Fruit fly (Drosophila melanogaster) whole organism, embryonic: Measurements from ENCODE around the gene Sirup.
A peak's percentile ranks its signal among the peaks of the same experiment; 100 is the strongest.

Source experiments
- Antp ChIP-seq: fragments of 200-800 bp; sonication (Bioruptor generic); optimal IDR thresholded peaks from 3 replicates; lab custom pipeline; 2016; ENCODE audit warnings: missing biosample characterization, missing genetic modification characterization
- Blimp-1 ChIP-seq: fragments of 200-800 bp; sonication (Bioruptor generic); optimal IDR thresholded peaks from 3 replicates; lab custom pipeline; 2018; ENCODE audit warnings: missing biosample characterization, missing genetic modification characterization, mild to moderate bottlenecking, moderate library complexity, missing genetic modification reagents
- CG10959 ChIP-seq: fragments of 200-800 bp; sonication (Bioruptor generic); IDR thresholded peaks from 2 replicates; pipeline ENCODE4 v1.3.6; 2022; ENCODE audit warnings: missing biosample characterization, missing genetic modification characterization
- CG11085 ChIP-seq: fragments of 200-800 bp; sonication (Bioruptor generic); IDR thresholded peaks from 2 replicates; pipeline ENCODE4 v1.3.6; 2022; ENCODE audit warnings: missing biosample characterization, missing genetic modification characterization
- CG12104 ChIP-seq: fragments of 200-800 bp; sonication (Bioruptor generic); optimal IDR thresholded peaks from 3 replicates; lab custom pipeline; 2016; ENCODE audit warnings: missing biosample characterization, missing genetic modification characterization
- CG12942 ChIP-seq: fragments of 200-800 bp; sonication (Bioruptor generic); optimal IDR thresholded peaks from 3 replicates; lab custom pipeline; 2016; ENCODE audit warnings: missing biosample characterization, missing genetic modification characterization
- CG13287 ChIP-seq: fragments of 200-800 bp; sonication (Bioruptor generic); IDR thresholded peaks from 2 replicates; pipeline ENCODE4 v1.3.6; 2022; ENCODE audit warnings: missing biosample characterization, missing genetic modification characterization; ENCODE audit not compliant: partially characterized antibody
- CG15269 ChIP-seq: fragments of 200-800 bp; sonication (Bioruptor generic); optimal IDR thresholded peaks from 2 replicates; lab custom pipeline; 2018; ENCODE audit warnings: missing biosample characterization, mild to moderate bottlenecking, missing genetic modification characterization, moderate library complexity
- CG1647 ChIP-seq: fragments of 200-800 bp; sonication (Bioruptor generic); optimal IDR thresholded peaks from 3 replicates; lab custom pipeline; 2016; ENCODE audit warnings: missing biosample characterization, missing genetic modification characterization
- CG17186 ChIP-seq: fragments of 200-800 bp; sonication (Bioruptor generic); optimal IDR thresholded peaks from 3 replicates; lab custom pipeline; 2017; ENCODE audit warnings: missing biosample characterization, missing genetic modification reagents, missing genetic modification characterization
- CG30431 ChIP-seq: fragments of 200-800 bp; sonication (Bioruptor generic); optimal IDR thresholded peaks from 2 replicates; lab custom pipeline; 2017; ENCODE audit warnings: missing biosample characterization, missing genetic modification characterization
- CG3065 ChIP-seq: fragments of 200-800 bp; sonication (Bioruptor generic); optimal IDR thresholded peaks from 2 replicates; lab custom pipeline; 2016; ENCODE audit warnings: missing biosample characterization, missing genetic modification characterization
- CG31388 ChIP-seq: fragments of 200-800 bp; sonication (Bioruptor generic); optimal IDR thresholded peaks from 2 replicates; lab custom pipeline; 2016; ENCODE audit warnings: missing biosample characterization, missing genetic modification characterization
- CG34376 ChIP-seq: fragments of 200-800 bp; sonication (Bioruptor generic); optimal IDR thresholded peaks from 2 replicates; lab custom pipeline; 2018; ENCODE audit warnings: missing biosample characterization, mild to moderate bottlenecking, missing genetic modification characterization
- CG6813 ChIP-seq: fragments of 200-800 bp; sonication (Bioruptor generic); optimal IDR thresholded peaks from 2 replicates; lab custom pipeline; 2017; ENCODE audit warnings: missing biosample characterization, missing genetic modification characterization, mild to moderate bottlenecking, moderate library complexity, missing genetic modification reagents
- CG6854 ChIP-seq: fragments of 200-800 bp; sonication (Bioruptor generic); optimal IDR thresholded peaks from 3 replicates; lab custom pipeline; 2017; ENCODE audit warnings: missing biosample characterization, mild to moderate bottlenecking, missing genetic modification characterization
- CG7786 ChIP-seq: fragments of 200-800 bp; sonication (Bioruptor generic); optimal IDR thresholded peaks from 2 replicates; lab custom pipeline; 2016; ENCODE audit warnings: missing biosample characterization, missing genetic modification characterization
- CG7928 ChIP-seq: fragments of 200-800 bp; sonication (Bioruptor generic); optimal IDR thresholded peaks from 2 replicates; lab custom pipeline; 2017; ENCODE audit warnings: missing biosample characterization, mild to moderate bottlenecking, missing genetic modification characterization
- CG8944 ChIP-seq: fragments of 200-800 bp; sonication (Bioruptor generic); optimal IDR thresholded peaks from 3 replicates; lab custom pipeline; 2016; ENCODE audit warnings: missing biosample characterization, missing genetic modification characterization
- CG9215 ChIP-seq: fragments of 200-800 bp; sonication (Bioruptor generic); IDR thresholded peaks from 2 replicates; pipeline ENCODE4 v1.3.6; 2022; ENCODE audit warnings: missing biosample characterization, missing genetic modification characterization
- CTCF ChIP-seq: fragments of 200-800 bp; sonication (Bioruptor generic); optimal IDR thresholded peaks from 2 replicates; lab custom pipeline; 2017; ENCODE audit warnings: missing biosample characterization, mild to moderate bottlenecking, missing genetic modification characterization, moderate library complexity
- Dip2 ChIP-seq: fragments of 200-800 bp; sonication (Bioruptor generic); IDR thresholded peaks from 2 replicates; pipeline ENCODE4 v1.3.6; 2022; ENCODE audit warnings: missing biosample characterization, missing genetic modification characterization
- Doc2 ChIP-seq: fragments of 200-800 bp; sonication (Bioruptor generic); IDR thresholded peaks from 2 replicates; pipeline ENCODE4 v1.3.6; 2022; ENCODE audit warnings: missing biosample characterization, missing genetic modification characterization
- Doc3 ChIP-seq: fragments of 200-800 bp; sonication (Bioruptor generic); IDR thresholded peaks from 3 replicates; pipeline ENCODE4 v1.3.6; 2022; ENCODE audit warnings: missing biosample characterization, missing genetic modification characterization; ENCODE audit not compliant: partially characterized antibody
- Drgx ChIP-seq: fragments of 200-800 bp; sonication (Bioruptor generic); IDR thresholded peaks from 2 replicates; pipeline ENCODE4 v1.3.6; 2022; ENCODE audit warnings: missing biosample characterization, missing genetic modification characterization
- E2f2 ChIP-seq: fragments of 200-800 bp; sonication (Bioruptor generic); IDR thresholded peaks from 2 replicates; pipeline ENCODE4 v1.3.6; 2022; ENCODE audit warnings: missing biosample characterization, missing genetic modification characterization
- HLH54F ChIP-seq: fragments of 200-800 bp; sonication (Bioruptor generic); optimal IDR thresholded peaks from 3 replicates; lab custom pipeline; 2016; ENCODE audit warnings: missing biosample characterization, missing genetic modification characterization
- Hr51 ChIP-seq, 2 experiments: fragments of 200-800 bp; sonication (Bioruptor generic); optimal IDR thresholded peaks; 2 replicates in 1 of 2; 3 replicates in 1 of 2; lab custom pipeline; 2016 to 2018; ENCODE audit warnings: missing biosample characterization in 2 of 2, missing genetic modification characterization in 2 of 2, mild to moderate bottlenecking in 1 of 2, moderate library complexity in 1 of 2
- NK7.1 ChIP-seq: fragments of 200-800 bp; sonication (Bioruptor generic); optimal IDR thresholded peaks from 3 replicates; lab custom pipeline; 2016; ENCODE audit warnings: missing biosample characterization, missing genetic modification characterization
- NfI ChIP-seq: fragments of 200-800 bp; sonication (Bioruptor generic); optimal IDR thresholded peaks from 3 replicates; lab custom pipeline; 2018; ENCODE audit warnings: missing biosample characterization, mild to moderate bottlenecking, missing genetic modification characterization, moderate library complexity
- Sin3A ChIP-seq: fragments of >200 bp; optimal IDR thresholded peaks from 2 replicates; lab custom pipeline; 2018
- abd-A ChIP-seq: fragments of 200-800 bp; sonication (Bioruptor generic); optimal IDR thresholded peaks from 3 replicates; lab custom pipeline; 2019; ENCODE audit warnings: missing biosample characterization, mild to moderate bottlenecking, missing genetic modification characterization, moderate library complexity
- ap ChIP-seq: fragments of 200-800 bp; sonication (Bioruptor generic); IDR thresholded peaks from 2 replicates; pipeline ENCODE4 v1.3.6; 2022; ENCODE audit warnings: missing biosample characterization, missing genetic modification characterization
- btn ChIP-seq: fragments of 200-800 bp; sonication (Bioruptor generic); optimal IDR thresholded peaks from 2 replicates; lab custom pipeline; 2016; ENCODE audit warnings: missing biosample characterization, missing genetic modification characterization
- gce ChIP-seq: fragments of 200-800 bp; sonication (Bioruptor generic); IDR thresholded peaks from 3 replicates; pipeline ENCODE4 v1.3.6; 2022; ENCODE audit warnings: missing biosample characterization, missing genetic modification characterization
- gfzf ChIP-seq: fragments of 200-800 bp; sonication (Bioruptor generic); optimal IDR thresholded peaks from 2 replicates; lab custom pipeline; 2016; ENCODE audit warnings: missing biosample characterization, mild to moderate bottlenecking, missing genetic modification characterization, moderate library complexity
- jigr1 ChIP-seq: fragments of 200-800 bp; sonication (Bioruptor generic); IDR thresholded peaks from 3 replicates; pipeline ENCODE4 v1.3.6; 2022; ENCODE audit warnings: missing biosample characterization, missing genetic modification characterization
- lilli ChIP-seq: fragments of 200-800 bp; sonication (Bioruptor generic); optimal IDR thresholded peaks from 3 replicates; lab custom pipeline; 2016; ENCODE audit warnings: missing biosample characterization, missing genetic modification characterization
- lola ChIP-seq, 3 experiments: fragments of >200 bp in 2 of 3; fragments of 200-800 bp in 1 of 3; sonication (Bioruptor generic) in 1 of 3; optimal IDR thresholded peaks; 2 replicates each; lab custom pipeline; 2017 to 2019; ENCODE audit warnings: missing biosample characterization in 3 of 3, missing genetic modification characterization in 3 of 3, mild to moderate bottlenecking in 1 of 3, moderate library complexity in 1 of 3
- luna ChIP-seq: fragments of 200-800 bp; sonication (Bioruptor generic); optimal IDR thresholded peaks from 2 replicates; lab custom pipeline; 2016; ENCODE audit warnings: missing biosample characterization, missing genetic modification characterization
- nau ChIP-seq: fragments of 200-800 bp; sonication (Bioruptor generic); optimal IDR thresholded peaks from 3 replicates; lab custom pipeline; 2017; ENCODE audit warnings: missing biosample characterization, mild to moderate bottlenecking, missing genetic modification characterization, missing genetic modification reagents
- nom ChIP-seq: fragments of 200-800 bp; sonication (Bioruptor generic); optimal IDR thresholded peaks from 2 replicates; lab custom pipeline; 2017; ENCODE audit warnings: missing biosample characterization, missing genetic modification characterization, mild to moderate bottlenecking, moderate library complexity, missing genetic modification reagents
- pnt ChIP-seq: fragments of 200-800 bp; sonication (Bioruptor generic); optimal IDR thresholded peaks from 3 replicates; lab custom pipeline; 2016; ENCODE audit warnings: missing biosample characterization, missing genetic modification characterization
- ro ChIP-seq: fragments of 200-800 bp; sonication (Bioruptor generic); IDR thresholded peaks from 2 replicates; pipeline ENCODE4 v1.3.6; 2022; ENCODE audit warnings: missing biosample characterization, missing genetic modification characterization
- sens ChIP-seq: fragments of 200-800 bp; sonication (Bioruptor generic); peaks from one replicate; lab custom pipeline; 2016; ENCODE audit warnings: missing biosample characterization, missing genetic modification characterization
- tio ChIP-seq: fragments of 200-800 bp; sonication (Bioruptor generic); optimal IDR thresholded peaks from 2 replicates; lab custom pipeline; 2017; ENCODE audit warnings: missing biosample characterization, missing genetic modification characterization, inconsistent platforms
- tup ChIP-seq: fragments of 200-800 bp; sonication (Bioruptor generic); optimal IDR thresholded peaks from 2 replicates; lab custom pipeline; 2016; ENCODE audit warnings: missing biosample characterization, mild to moderate bottlenecking, missing genetic modification characterization, moderate library complexity
- vvl ChIP-seq: fragments of 200-800 bp; sonication (Bioruptor generic); IDR thresholded peaks from 2 replicates; pipeline ENCODE4 v1.3.6; 2022; ENCODE audit warnings: missing biosample characterization, missing genetic modification characterization
- wek ChIP-seq: fragments of 200-800 bp; sonication (Bioruptor generic); optimal IDR thresholded peaks from 3 replicates; lab custom pipeline; 2018; ENCODE audit warnings: missing biosample characterization, mild to moderate bottlenecking, missing genetic modification characterization, moderate library complexity
- zen ChIP-seq: fragments of 200-800 bp; sonication (Bioruptor generic); optimal IDR thresholded peaks from 3 replicates; lab custom pipeline; 2018; ENCODE audit warnings: missing biosample characterization, mild to moderate bottlenecking, missing genetic modification characterization, moderate library complexity
- zfh1 ChIP-seq: fragments of 200-800 bp; sonication (Bioruptor generic); IDR thresholded peaks from 3 replicates; pipeline ENCODE4 v1.3.6; 2022; ENCODE audit warnings: missing biosample characterization, missing genetic modification characterization

Gene Sirup

DNA sequence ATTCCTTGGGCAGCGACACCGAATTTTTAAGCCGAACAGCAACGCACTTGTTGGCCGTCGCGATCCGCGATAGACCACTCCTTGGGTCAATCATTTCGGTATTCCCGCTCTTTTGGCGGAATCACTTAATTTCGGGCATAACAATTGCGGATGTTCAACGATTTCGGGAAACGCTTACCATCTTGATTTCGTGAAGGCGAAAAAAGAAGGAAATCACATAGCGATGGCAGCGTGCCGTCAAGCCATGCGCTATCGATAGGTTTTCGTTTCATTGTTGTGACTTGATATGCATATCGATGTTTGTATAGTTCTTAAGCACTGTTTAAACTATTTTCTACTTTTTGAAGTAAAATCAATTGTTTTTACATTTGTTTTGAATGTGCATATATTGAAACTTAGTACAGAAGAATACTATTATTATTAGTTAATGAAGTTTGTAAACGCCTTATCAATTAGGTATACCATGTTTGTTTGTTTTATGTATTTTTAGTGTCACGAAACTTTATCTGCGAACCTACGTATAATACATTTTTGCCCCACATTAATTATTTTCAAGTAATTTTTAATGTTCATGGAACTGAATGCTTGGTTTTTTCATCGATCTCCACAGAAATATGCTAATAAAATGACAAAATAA, 44.1 kb downstream of the Sirup start, which contains the start of gene RpL36A (continued):
- TF ChIP-seq sens (GFP tag; lab: Kevin White, UChicago) = peak; percentile 82
- no peak for TF ChIP-seq CG7928 (GFP tag; lab: Kevin White, UChicago)
- peak; percentile 42 for TF ChIP-seq CTCF (GFP tag; lab: Kevin White, UChicago)
- TF ChIP-seq CG12942 (GFP tag; lab: Kevin White, UChicago) = no peak
- TF ChIP-seq nau (GFP tag; lab: Kevin White, UChicago) = no peak
- TF ChIP-seq lola (GFP tag; optimal IDR thresholded peaks at IDR 0.05; lab: Kevin White, UChicago) = no peak
- TF ChIP-seq vvl = peak; percentile 74
- no peak for TF ChIP-seq gfzf (GFP tag; lab: Kevin White, UChicago)
- no peak for TF ChIP-seq Blimp-1 (GFP tag; lab: Kevin White, UChicago)
- TF ChIP-seq CG1647 (GFP tag; lab: Kevin White, UChicago) = no peak
- peak; percentile 39 for TF ChIP-seq luna (GFP tag; lab: Kevin White, UChicago)
- no peak for TF ChIP-seq tio (GFP tag; lab: Kevin White, UChicago)
- no peak for TF ChIP-seq CG9215 (GFP tag; lab: Robert Waterston, UW)
- peak; percentile 43; the same call in 1 of the 2 replicates for TF ChIP-seq CG11085 (GFP tag; lab: Robert Waterston, UW)
- peak; percentile 77 for TF ChIP-seq nom (GFP tag; lab: Kevin White, UChicago)
- peak; percentile 56 for TF ChIP-seq lilli
- TF ChIP-seq gce (GFP tag; lab: Robert Waterston, UW) = no peak
- TF ChIP-seq CG7786 (GFP tag; lab: Kevin White, UChicago) = peak; percentile 35
- peak; percentile 21 for TF ChIP-seq CG17186 (GFP tag; lab: Kevin White, UChicago)
- peak; percentile 50 for TF ChIP-seq E2f2 (GFP tag; lab: Robert Waterston, UW)
- peak; percentile 29 to 47 for TF ChIP-seq Hr51 (GFP tag; optimal IDR thresholded peaks at IDR 0.05; lab: Kevin White, UChicago)
- peak; percentile 85 for TF ChIP-seq CG34376
- TF ChIP-seq zen (tag; lab: Kevin White, UChicago) = peak; percentile 8
- peak; percentile 73 for TF ChIP-seq zfh1 (GFP tag; lab: Robert Waterston, UW)
- no peak for TF ChIP-seq btn
- no peak for TF ChIP-seq ro (GFP tag; lab: Robert Waterston, UW)
- TF ChIP-seq CG31388 = no peak
- no peak for TF ChIP-seq Drgx
- peak; percentile 78 for TF ChIP-seq CG13287 (GFP tag; lab: Robert Waterston, UW)
- TF ChIP-seq CG15269 (tag; lab: Kevin White, UChicago) = no peak
- peak; percentile 42 for TF ChIP-seq NK7.1 (GFP tag; lab: Kevin White, UChicago)
- no peak for TF ChIP-seq jigr1 (GFP tag; lab: Robert Waterston, UW)
- peak; percentile 52 for TF ChIP-seq CG6813
- peak; percentile 82 for TF ChIP-seq wek
- no peak for TF ChIP-seq Dip2
- TF ChIP-seq abd-A (tag; lab: Kevin White, UChicago) = no peak
- TF ChIP-seq HLH54F (GFP tag; lab: Kevin White, UChicago) = peak; percentile 31
- TF ChIP-seq tup (GFP tag; lab: Kevin White, UChicago) = no peak
- peak; percentile 3 for TF ChIP-seq Sin3A (lab: Kevin White, UChicago)
- TF ChIP-seq NfI = peak; percentile 83
- peak; percentile 70 for TF ChIP-seq Doc3
- no peak for TF ChIP-seq pnt (GFP tag; lab: Kevin White, UChicago)
- TF ChIP-seq CG30431 (GFP tag; lab: Kevin White, UChicago) = no peak
- no peak for TF ChIP-seq CG3065 (GFP tag; lab: Kevin White, UChicago)
- no peak for TF ChIP-seq Doc2 (GFP tag; lab: Robert Waterston, UW)
- TF ChIP-seq CG12104 (GFP tag; lab: Kevin White, UChicago) = peak; percentile 57
- no peak; the same call in 1 of the 2 replicates for TF ChIP-seq CG10959
- peak; percentile 43 for TF ChIP-seq CG8944 (GFP tag; lab: Kevin White, UChicago)
- TF ChIP-seq Antp = no peak
- TF ChIP-seq CG6854 (GFP tag; lab: Kevin White, UChicago) = peak; percentile 75
- no peak for TF ChIP-seq ap (GFP tag; lab: Robert Waterston, UW)
